Worm (Caenorhabditis elegans) whole organism, L4 larva: ENCODE measurements around the gene F53A9.8.

Source experiments
- arid-1 ChIP-seq: fragments of 200-800 bp; sonication (Bioruptor generic); conservative IDR thresholded peaks from 2 replicates; pipeline ENCODE4 v1.3.6; 2022; ENCODE audit warnings: missing genetic modification reagents, missing genetic modification characterization, missing compliant biosample characterization
- attf-4 ChIP-seq: sonication (generic microtip); optimal IDR thresholded peaks from 3 replicates; lab custom pipeline; 2017; ENCODE audit warnings: missing biosample characterization, missing genetic modification characterization
- daf-12 ChIP-seq: fragments of 150-350 bp; optimal IDR thresholded peaks from 2 replicates; lab custom pipeline; 2014; ENCODE audit warnings: missing biosample characterization, missing genetic modification reagents, missing genetic modification characterization
- dpl-1 ChIP-seq: fragments of 150-350 bp; optimal IDR thresholded peaks from 2 replicates; lab custom pipeline; 2014; ENCODE audit warnings: missing biosample characterization, missing genetic modification reagents, missing genetic modification characterization
- gei-8 ChIP-seq: fragments of 200-800 bp; sonication (Bioruptor generic); optimal IDR thresholded peaks from 2 replicates; lab custom pipeline; 2018; ENCODE audit warnings: mild to moderate bottlenecking, missing genetic modification characterization, missing compliant biosample characterization
- lin-15B ChIP-seq: fragments of 150-350 bp; sonication (generic microtip); optimal IDR thresholded peaks from 3 replicates; lab custom pipeline; 2014; ENCODE audit warnings: missing biosample characterization, missing genetic modification characterization
- mep-1 ChIP-seq: fragments of 150-350 bp; sonication (generic microtip); optimal IDR thresholded peaks from 3 replicates; lab custom pipeline; 2014; ENCODE audit warnings: missing biosample characterization, missing genetic modification characterization
- nhr-102 ChIP-seq: sonication (generic microtip); optimal IDR thresholded peaks from 2 replicates; lab custom pipeline; 2016; ENCODE audit warnings: mild to moderate bottlenecking, missing genetic modification characterization, moderate library complexity, missing compliant biosample characterization
- nhr-111 ChIP-seq: fragments of 200-800 bp; sonication (Bioruptor generic); optimal IDR thresholded peaks from 2 replicates; lab custom pipeline; 2018; ENCODE audit warnings: mild to moderate bottlenecking, missing genetic modification characterization, missing compliant biosample characterization
- snpc-1.2 ChIP-seq: fragments of 200-800 bp; sonication (Bioruptor generic); IDR thresholded peaks from 2 replicates; pipeline ENCODE4 v1.3.6; 2022; ENCODE audit warnings: missing genetic modification reagents, missing genetic modification characterization, missing compliant biosample characterization
- unc-130 ChIP-seq: sonication (generic microtip); optimal IDR thresholded peaks from 2 replicates; lab custom pipeline; 2016; ENCODE audit warnings: missing genetic modification reagents, missing genetic modification characterization, missing compliant biosample characterization
- unc-62 ChIP-seq, 3 experiments: fragments of 150-350 bp in 1 of 3; sonication (generic microtip); optimal IDR thresholded peaks in 2 of 3; peaks in 1 of 3; 1 replicate in 1 of 3; 2 replicates in 2 of 3; lab custom pipeline; 2014 to 2017; ENCODE audit warnings: missing biosample characterization in 3 of 3, missing genetic modification characterization in 3 of 3, missing genetic modification reagents in 3 of 3, missing genotype in 1 of 3
- zag-1 ChIP-seq: fragments of 150-350 bp; optimal IDR thresholded peaks from 2 replicates; lab custom pipeline; 2014; ENCODE audit warnings: missing biosample characterization, missing genetic modification characterization

ce11 chrX:8721273-8721672, 2.6 kb upstream of the F53A9.8 start:
- no peak for TF ChIP-seq snpc-1.2 (GFP tag; lab: Robert Waterston, UW)
- no peak for TF ChIP-seq gei-8
- no peak for TF ChIP-seq zag-1 (tag; lab: Kevin White, UChicago)
- no peak for TF ChIP-seq daf-12
- TF ChIP-seq attf-4 (tag; lab: Kevin White, UChicago): no peak
- TF ChIP-seq arid-1 (GFP tag; lab: Robert Waterston, UW): no peak
- TF ChIP-seq nhr-111 (GFP tag; lab: Kevin White, UChicago): no peak
- no peak for TF ChIP-seq mep-1 (tag; lab: Kevin White, UChicago)
- TF ChIP-seq lin-15B (tag; lab: Kevin White, UChicago): no peak
- no peak for TF ChIP-seq nhr-102
- TF ChIP-seq unc-62 (GFP tag; optimal IDR thresholded peaks at IDR 0.05 in 1 of 2; lab: Kevin White, UChicago): peak in 1 of 2 experiments; percentile 22
- TF ChIP-seq unc-62 (tag; optimal IDR thresholded peaks at IDR 0.05; lab: Kevin White, UChicago): no peak
- TF ChIP-seq dpl-1: no peak
- TF ChIP-seq unc-130 (GFP tag; lab: Kevin White, UChicago): no peak
